Fruit fly (Drosophila melanogaster): ENCODE measurements around the gene CG8031.
A peak's percentile ranks its signal among the peaks of the same experiment; 100 is the strongest.

CG8031 gene

dm6 chr3R:12982167-12982981, 28.7 kb downstream of the CG8031 start (continued):
- TF ChIP-seq stwl (tag; optimal IDR thresholded peaks at IDR 0.05) (peak; percentile 44), E2f1 (GFP tag; IDR thresholded peaks at IDR 0.05) (peak; percentile 56; the same call in 1 of the 2 replicates), CG30431 (GFP tag; optimal IDR thresholded peaks at IDR 0.05) (peak; percentile 28), toy (GFP tag; IDR thresholded peaks at IDR 0.05) (no peak), dmrt99B (tag; optimal IDR thresholded peaks at IDR 0.05) (peak; percentile 72), CG8478 (optimal IDR thresholded peaks at IDR 0.05) (peak; percentile 90), CG15696 (tag; optimal IDR thresholded peaks at IDR 0.05) (peak; percentile 39), Usf (GFP tag; optimal IDR thresholded peaks at IDR 0.05) (peak; percentile 60), CG4617 (GFP tag; optimal IDR thresholded peaks at IDR 0.05; ENCODE audit: borderline replicate concordance) (no peak), HHEX (GFP tag; optimal IDR thresholded peaks at IDR 0.05) (peak; percentile 71), NC2α (GFP tag; optimal IDR thresholded peaks at IDR 0.05) (no peak), dpn (GFP tag; optimal IDR thresholded peaks at IDR 0.05) (peak in 1 of 2 experiments; percentile 61), CG1529 (GFP tag; optimal IDR thresholded peaks at IDR 0.05) (peak; percentile 18), CG12391 (tag; optimal IDR thresholded peaks at IDR 0.05) (peak; percentile 75), Dad (GFP tag; optimal IDR thresholded peaks at IDR 0.05) (no peak), bowl (GFP tag; IDR thresholded peaks at IDR 0.05) (no peak), Hsf (GFP tag; optimal IDR thresholded peaks at IDR 0.05) (peak; percentile 58), Fer1 (GFP tag; optimal IDR thresholded peaks at IDR 0.05) (peak; percentile 69), abd-A (tag; optimal IDR thresholded peaks at IDR 0.05) (no peak), fd3F (GFP tag; optimal IDR thresholded peaks at IDR 0.05) (peak; percentile 69), Hr3 (GFP tag; optimal IDR thresholded peaks at IDR 0.05) (peak; percentile 3), CG6765 (GFP tag; optimal IDR thresholded peaks at IDR 0.05) (peak; percentile 78), fd64A (GFP tag; optimal IDR thresholded peaks at IDR 0.05) (no peak), fru (optimal IDR thresholded peaks at IDR 0.05) (no peak), MESR4 (GFP tag; optimal IDR thresholded peaks at IDR 0.05) (peak; percentile 10), Sox100B (GFP tag; optimal IDR thresholded peaks at IDR 0.05) (peak; percentile 60), hkb (optimal IDR thresholded peaks at IDR 0.05) (no peak), hkb (GFP tag; IDR thresholded peaks at IDR 0.05) (peak; percentile 82; the same call in 1 of the 2 replicates), CG18262 (tag; optimal IDR thresholded peaks at IDR 0.05) (peak; percentile 52), CG12769 (tag; optimal IDR thresholded peaks at IDR 0.05) (peak; percentile 27), dysf (GFP tag; IDR thresholded peaks at IDR 0.05) (peak; percentile 83), CG18764 (GFP tag; optimal IDR thresholded peaks at IDR 0.05) (peak; percentile 13), ara (GFP tag; IDR thresholded peaks at IDR 0.05) (peak; percentile 68; the same call in 1 of the 2 replicates), CG8281 (tag; optimal IDR thresholded peaks at IDR 0.05) (peak; percentile 51), CG10209 (GFP tag; optimal IDR thresholded peaks at IDR 0.05) (peak; percentile 71), dimm (GFP tag; IDR thresholded peaks at IDR 0.05) (0 out of 2 replicates have a peak, but pooled peaks have one; percentile 23), D19B (GFP tag; optimal IDR thresholded peaks at IDR 0.05) (peak; percentile 47), ab (GFP tag; optimal IDR thresholded peaks at IDR 0.05) (peak; percentile 29), B-H1 (GFP tag; IDR thresholded peaks at IDR 0.05) (no peak), D (optimal IDR thresholded peaks at IDR 0.05) (no peak), D (GFP tag; optimal IDR thresholded peaks at IDR 0.05) (peak; percentile 31), chn (GFP tag; optimal IDR thresholded peaks at IDR 0.05) (peak; percentile 62), sens (GFP tag) (peak; percentile 76)
